Fruit fly (Drosophila melanogaster): ENCODE data around the gene CG11227.

The CG11227 gene

DNA sequence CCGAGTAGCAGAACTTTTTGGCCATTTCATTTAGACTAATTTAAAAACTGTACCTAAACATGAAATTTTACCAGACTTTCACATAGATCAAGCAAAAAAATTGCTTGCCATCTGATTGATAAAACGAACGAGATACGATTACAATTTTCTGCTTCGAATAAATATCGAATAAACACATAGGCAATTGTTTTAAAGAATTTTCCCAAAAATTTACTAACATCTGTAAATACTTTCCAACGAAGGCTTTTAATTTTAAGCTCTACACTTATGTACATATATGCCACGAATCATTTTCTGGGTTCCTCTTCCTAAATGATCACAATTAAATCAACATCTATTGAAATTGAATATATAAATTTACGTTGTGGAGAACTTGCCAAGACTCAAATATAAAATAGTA, at the start of gene CG11227:
TSS of gene CG11227 (minus strand) at position 101 of the 400 bp plus-strand sequence.
- no peak for TF ChIP-seq CG9948 (tag; optimal IDR thresholded peaks at IDR 0.05)
- TF ChIP-seq Ets98B (GFP tag; IDR thresholded peaks at IDR 0.05), result no peak
- TF ChIP-seq D1 (tag; optimal IDR thresholded peaks at IDR 0.05), result no peak
- TF ChIP-seq CG17806 (tag; optimal IDR thresholded peaks at IDR 0.05), result no peak
- no peak for TF ChIP-seq fd96Ca (GFP tag; IDR thresholded peaks at IDR 0.05)
- TF ChIP-seq gl (tag; optimal IDR thresholded peaks at IDR 0.05), result no peak

DNA sequence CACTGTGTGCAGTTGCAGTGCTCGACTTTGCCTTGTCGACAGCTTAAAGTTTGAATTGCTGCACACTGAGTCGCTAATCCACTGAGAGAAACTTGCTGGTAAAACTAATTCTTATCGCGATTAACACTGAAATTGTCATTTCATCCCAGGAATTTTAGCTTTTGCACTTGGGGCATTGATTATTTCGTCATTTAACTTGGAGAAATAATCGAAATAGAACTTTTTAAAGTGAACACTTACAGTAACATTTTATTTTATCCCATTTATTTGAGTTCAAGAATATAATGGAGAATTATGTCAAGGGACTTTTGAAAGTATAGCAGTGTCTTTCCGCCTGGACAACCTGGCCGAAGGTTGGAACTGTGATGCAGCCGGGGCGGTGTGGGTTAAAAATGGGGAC, 44.6 kb upstream of the CG11227 start, which contains the start of gene CG44426:
TSS of gene CG44426 (plus strand) at position 301 of the 400 bp plus-strand sequence.
- TF ChIP-seq CG12605 (GFP tag; IDR thresholded peaks at IDR 0.05) (no peak), D1 (tag; optimal IDR thresholded peaks at IDR 0.05) (no peak), CG4496 (GFP tag; IDR thresholded peaks at IDR 0.05) (no peak), CG8301 (tag; optimal IDR thresholded peaks at IDR 0.05) (no peak), CG9948 (tag; optimal IDR thresholded peaks at IDR 0.05) (no peak), EcR (GFP tag; optimal IDR thresholded peaks at IDR 0.05) (no peak), CG15710 (tag; optimal IDR thresholded peaks at IDR 0.05) (no peak), Ets98B (GFP tag; IDR thresholded peaks at IDR 0.05) (no peak), CG13204 (GFP tag; optimal IDR thresholded peaks at IDR 0.05) (no peak), fd96Ca (GFP tag; IDR thresholded peaks at IDR 0.05) (no peak), CG8159 (tag; optimal IDR thresholded peaks at IDR 0.05) (no peak)

DNA sequence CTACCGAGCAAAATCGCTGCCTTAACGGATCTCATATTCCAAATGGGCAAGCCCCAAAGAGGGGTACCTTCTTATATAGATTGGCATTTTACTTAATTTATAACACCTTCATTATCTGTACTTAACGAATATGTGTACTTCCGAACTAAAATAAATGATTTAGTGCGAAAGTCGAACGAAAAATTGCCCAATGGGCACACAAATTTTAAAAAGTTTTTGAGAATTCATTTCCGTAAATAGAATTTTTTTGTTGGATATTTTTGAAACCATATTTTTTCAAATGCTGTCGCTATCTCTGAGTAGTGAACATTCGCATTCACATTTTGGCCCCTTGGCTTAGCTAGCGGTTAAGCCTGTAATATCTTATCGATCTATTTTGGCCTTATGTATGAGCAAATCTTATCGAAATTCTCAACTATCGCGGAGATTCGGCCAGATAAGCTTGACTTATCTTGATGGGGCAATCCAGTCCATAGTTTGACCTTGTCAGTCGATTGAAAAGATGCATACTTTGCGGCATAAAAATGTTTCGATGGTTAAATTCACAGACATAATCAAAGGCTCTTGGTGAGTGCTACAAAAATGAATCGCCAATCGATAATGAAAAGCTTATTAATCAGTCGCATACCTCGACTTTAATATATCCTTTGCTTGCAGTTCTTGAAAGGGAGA, 32.1 kb upstream of the CG11227 start, which contains the start of gene CG1304:
TSS of gene CG1304 (minus strand) at position 51 of the 672 bp plus-strand sequence.
- no peak for TF ChIP-seq CG34367 (tag; optimal IDR thresholded peaks at IDR 0.05)
- no peak for TF ChIP-seq CG14655 (GFP tag; optimal IDR thresholded peaks at IDR 0.05)
- no peak for TF ChIP-seq CG10348 (GFP tag; IDR thresholded peaks at IDR 0.05)
- TF ChIP-seq CG4496 (GFP tag; IDR thresholded peaks at IDR 0.05), result no peak
- no peak for TF ChIP-seq CG15710 (tag; optimal IDR thresholded peaks at IDR 0.05)

DNA sequence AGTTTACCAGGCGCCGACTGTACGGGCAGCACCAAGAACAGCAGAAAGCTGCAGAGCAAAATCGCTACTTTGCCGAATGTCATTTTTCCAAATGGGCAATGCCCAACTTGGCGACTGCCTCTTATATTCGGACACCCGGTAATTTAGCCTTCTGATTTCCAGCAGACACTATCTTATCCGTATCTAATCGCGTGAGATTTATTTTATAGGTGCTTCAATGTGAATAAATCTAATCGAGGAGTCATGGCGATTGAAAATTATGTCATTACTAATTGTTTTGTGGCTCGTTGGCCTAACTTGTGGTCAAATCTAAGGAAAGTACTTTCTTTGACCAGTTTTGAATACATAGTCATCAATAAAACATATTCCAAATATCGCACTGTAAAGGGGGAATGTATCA, 30.0 kb upstream of the CG11227 start, which contains the start of gene Ser6:
TSS of gene Ser6 (minus strand) at position 101 of the 400 bp plus-strand sequence.
- no peak for TF ChIP-seq CG13204 (GFP tag; optimal IDR thresholded peaks at IDR 0.05)

DNA sequence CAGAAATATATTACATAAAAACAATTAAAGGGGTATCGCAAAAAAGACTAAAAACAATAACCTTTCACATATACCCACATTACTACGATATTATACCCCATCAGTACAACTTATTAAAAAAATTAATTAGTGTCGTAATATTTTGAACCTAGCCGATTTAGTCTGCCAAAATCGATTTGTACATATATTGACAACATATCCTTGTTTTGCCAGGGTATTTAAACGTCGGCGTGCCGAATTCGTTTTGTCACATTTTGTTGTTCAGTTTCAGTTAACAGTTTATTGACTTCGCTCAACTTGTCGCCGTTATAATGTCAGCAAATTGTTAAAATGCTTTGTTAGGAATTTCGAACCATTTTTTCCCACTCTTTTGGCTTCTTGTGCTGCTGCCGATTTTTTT, 14.9 kb upstream of the CG11227 start:
- TF ChIP-seq gl (tag; optimal IDR thresholded peaks at IDR 0.05) (no peak), fd96Ca (GFP tag; IDR thresholded peaks at IDR 0.05) (no peak), Snoo (tag; optimal IDR thresholded peaks at IDR 0.05) (no peak), CG8301 (tag; optimal IDR thresholded peaks at IDR 0.05) (no peak), CG32121 (GFP tag; IDR thresholded peaks at IDR 0.05) (no peak), rn (GFP tag; IDR thresholded peaks at IDR 0.05) (no peak), CG10348 (GFP tag; IDR thresholded peaks at IDR 0.05) (no peak), D1 (tag; optimal IDR thresholded peaks at IDR 0.05) (no peak), Ets98B (GFP tag; IDR thresholded peaks at IDR 0.05) (no peak), CG4496 (GFP tag; IDR thresholded peaks at IDR 0.05) (no peak), CG14655 (GFP tag; optimal IDR thresholded peaks at IDR 0.05) (no peak), CG15710 (tag; optimal IDR thresholded peaks at IDR 0.05) (no peak), CG17806 (tag; optimal IDR thresholded peaks at IDR 0.05) (no peak), CG12605 (GFP tag; IDR thresholded peaks at IDR 0.05) (no peak), CG13204 (GFP tag; optimal IDR thresholded peaks at IDR 0.05) (no peak), CG34367 (tag; optimal IDR thresholded peaks at IDR 0.05) (no peak), Pif1B (GFP tag; optimal IDR thresholded peaks at IDR 0.05) (no peak)

DNA sequence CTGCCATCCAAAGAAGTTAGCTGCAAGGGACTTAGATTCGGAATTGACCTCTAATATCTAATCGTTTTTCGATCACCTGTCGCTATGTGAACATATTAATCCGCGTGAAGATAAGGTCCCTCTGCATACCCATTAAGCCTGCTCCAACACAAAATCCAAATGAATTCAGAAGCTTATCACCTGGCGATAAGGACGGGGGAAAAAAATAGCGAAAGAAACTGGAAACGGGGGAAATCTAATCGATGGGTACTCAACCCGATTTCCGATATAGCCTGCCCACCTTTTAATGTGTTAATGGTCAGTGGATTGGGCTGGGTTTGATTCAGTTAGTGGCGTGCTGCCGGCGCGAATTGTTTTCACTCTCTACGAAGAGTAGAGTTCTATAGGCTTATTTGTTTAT, 1.2 kb upstream of the CG11227 start, which contains the start of gene Npc1b:
TSS of gene Npc1b (plus strand) at position 340 of the 400 bp plus-strand sequence.
- TF ChIP-seq CG34367 (tag; optimal IDR thresholded peaks at IDR 0.05) (no peak), rn (GFP tag; IDR thresholded peaks at IDR 0.05) (no peak), fd96Ca (GFP tag; IDR thresholded peaks at IDR 0.05) (no peak), CG8159 (tag; optimal IDR thresholded peaks at IDR 0.05) (no peak), CG12605 (GFP tag; IDR thresholded peaks at IDR 0.05) (no peak), CG9948 (tag; optimal IDR thresholded peaks at IDR 0.05) (no peak), CG4496 (GFP tag; IDR thresholded peaks at IDR 0.05) (no peak), Pif1A (GFP tag; optimal IDR thresholded peaks at IDR 0.05) (no peak), CG10348 (GFP tag; IDR thresholded peaks at IDR 0.05) (no peak), Ets98B (GFP tag; IDR thresholded peaks at IDR 0.05) (no peak), CG17806 (tag; optimal IDR thresholded peaks at IDR 0.05) (no peak)

DNA sequence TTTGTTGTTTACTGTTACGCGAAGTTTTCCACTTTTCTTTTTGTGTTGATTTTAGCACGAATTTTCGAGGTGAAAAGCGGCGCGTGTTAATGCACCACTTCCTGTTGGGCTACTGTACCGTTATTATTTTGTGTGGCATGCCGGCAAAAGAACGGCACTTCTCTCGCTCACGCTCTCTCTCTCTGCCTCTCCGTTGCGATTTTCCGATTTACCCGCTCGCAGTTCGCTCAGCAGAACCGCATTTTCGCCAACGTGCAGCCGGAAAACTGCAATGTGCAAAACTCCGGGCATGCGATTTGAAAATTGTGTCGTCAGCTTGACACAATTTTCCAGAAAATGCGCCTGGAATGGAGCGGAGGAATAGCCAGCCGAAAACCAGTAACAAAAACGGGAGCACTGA, 6.4 kb downstream of the CG11227 start, which contains the start of gene shakB:
TSS of gene shakB (minus strand) at position 101 of the 400 bp plus-strand sequence.
- TF ChIP-seq CG13204 (GFP tag; optimal IDR thresholded peaks at IDR 0.05) (no peak), EcR (GFP tag; optimal IDR thresholded peaks at IDR 0.05) (no peak), Pif1A (GFP tag; optimal IDR thresholded peaks at IDR 0.05) (no peak), CG8301 (tag; optimal IDR thresholded peaks at IDR 0.05) (no peak), CG8159 (tag; optimal IDR thresholded peaks at IDR 0.05) (no peak), CG15710 (tag; optimal IDR thresholded peaks at IDR 0.05) (no peak), CG12605 (GFP tag; IDR thresholded peaks at IDR 0.05) (no peak), gl (tag; optimal IDR thresholded peaks at IDR 0.05) (no peak)
